Worm (Caenorhabditis elegans) whole organism, young adult: Measurements from ENCODE around the gene srt-34.

Source experiments
- C17E4.6 ChIP-seq: fragments of 200-800 bp; sonication (Bioruptor generic); IDR thresholded peaks from 2 replicates; pipeline ENCODE4 v1.3.6; 2022; ENCODE audit warnings: missing genetic modification reagents, missing genetic modification characterization, missing compliant biosample characterization
- F23B12.7 ChIP-seq: sonication (generic microtip); optimal IDR thresholded peaks from 2 replicates; lab custom pipeline; 2017; ENCODE audit warnings: missing genetic modification characterization, mild to moderate bottlenecking, missing compliant biosample characterization, antibody characterized with exemption, moderate library complexity; ENCODE audit not compliant: insufficient read depth
- F57C9.4 ChIP-seq: sonication (generic microtip); optimal IDR thresholded peaks from 2 replicates; lab custom pipeline; 2017; ENCODE audit warnings: mild to moderate bottlenecking, missing genetic modification characterization, missing compliant biosample characterization
- attf-3 ChIP-seq: fragments of 200-800 bp; sonication (Bioruptor generic); conservative IDR thresholded peaks from 2 replicates; pipeline ENCODE4 v1.3.6; 2022; ENCODE audit warnings: missing genetic modification reagents, missing genetic modification characterization, missing compliant biosample characterization
- chd-7 ChIP-seq: sonication (generic microtip); optimal IDR thresholded peaks from 2 replicates; lab custom pipeline; 2016; ENCODE audit warnings: mild to moderate bottlenecking, missing genetic modification characterization, moderate library complexity, missing compliant biosample characterization
- egl-44 ChIP-seq: fragments of 200-800 bp; sonication (Bioruptor generic); IDR thresholded peaks from 2 replicates; pipeline ENCODE4 v1.3.6; 2022; ENCODE audit warnings: missing genetic modification reagents, missing genetic modification characterization, missing compliant biosample characterization
- fkh-3 ChIP-seq: sonication (generic microtip); optimal IDR thresholded peaks from 2 replicates; lab custom pipeline; 2016; ENCODE audit warnings: mild to moderate bottlenecking, missing genetic modification characterization, missing compliant biosample characterization
- lsl-1 ChIP-seq: fragments of 200-800 bp; sonication (Bioruptor generic); optimal IDR thresholded peaks from 2 replicates; lab custom pipeline; 2018; ENCODE audit warnings: mild to moderate bottlenecking, missing genetic modification characterization, moderate library complexity, missing compliant biosample characterization
- nfya-1 ChIP-seq: sonication (generic microtip); optimal IDR thresholded peaks from 2 replicates; lab custom pipeline; 2017; ENCODE audit warnings: antibody characterized with exemption, missing compliant biosample characterization, missing genetic modification characterization, borderline replicate concordance; ENCODE audit not compliant: insufficient read depth
- snpc-4 ChIP-seq, 5 experiments: fragments of 150-350 bp in 1 of 5; sonication (generic microtip) in 4 of 5; optimal IDR thresholded peaks; 2 replicates each; lab custom pipeline; 2014 to 2018; ENCODE audit warnings: missing genetic modification characterization in 5 of 5, missing biosample characterization in 3 of 5, antibody characterized with exemption in 2 of 5, mild to moderate bottlenecking in 2 of 5, missing compliant biosample characterization in 2 of 5, missing genotype in 2 of 5, moderate library complexity in 2 of 5, missing genetic modification reagents in 1 of 5
- zfh-2 ChIP-seq: fragments of 200-800 bp; sonication (Bioruptor generic); conservative IDR thresholded peaks from 2 replicates; pipeline ENCODE4 v1.3.6; 2022; ENCODE audit warnings: missing genetic modification reagents, missing genetic modification characterization, missing compliant biosample characterization
- ztf-22 ChIP-seq: fragments of 200-800 bp; sonication (Bioruptor generic); optimal IDR thresholded peaks from 2 replicates; lab custom pipeline; 2018; ENCODE audit warnings: mild to moderate bottlenecking, missing genetic modification characterization, moderate library complexity, missing compliant biosample characterization
- ztf-3 ChIP-seq: fragments of 200-800 bp; sonication (Bioruptor generic); optimal IDR thresholded peaks from 2 replicates; lab custom pipeline; 2018; ENCODE audit warnings: mild to moderate bottlenecking, missing genetic modification characterization, missing compliant biosample characterization

ce11 chrV:2855473-2855872 is 37.5 kb upstream of the srt-34 start, which contains the start of gene srj-57:
- TF ChIP-seq snpc-4 (GFP tag; optimal IDR thresholded peaks at IDR 0.05; lab: Kevin White, UChicago), result no peak
- TF ChIP-seq snpc-4 (tag; optimal IDR thresholded peaks at IDR 0.05; lab: Kevin White, UChicago), result no peak
- no peak for TF ChIP-seq ztf-22 (GFP tag; lab: Kevin White, UChicago)
- TF ChIP-seq F57C9.4 (tag; lab: Kevin White, UChicago), result no peak
- TF ChIP-seq lsl-1 (GFP tag; lab: Kevin White, UChicago), result no peak
- TF ChIP-seq ztf-3 (GFP tag; lab: Kevin White, UChicago), result no peak
- no peak for TF ChIP-seq C17E4.6 (GFP tag; lab: Robert Waterston, UW)
- no peak for TF ChIP-seq fkh-3 (tag; lab: Kevin White, UChicago)
- no peak for TF ChIP-seq zfh-2 (GFP tag; lab: Robert Waterston, UW)
- TF ChIP-seq egl-44 (GFP tag; lab: Robert Waterston, UW), result no peak
- no peak for TF ChIP-seq chd-7
- no peak for TF ChIP-seq attf-3 (GFP tag; lab: Robert Waterston, UW)
- TF ChIP-seq nfya-1 (tag; lab: Kevin White, UChicago), result no peak
- TF ChIP-seq F23B12.7 (tag; lab: Kevin White, UChicago), result no peak
